Worm (Caenorhabditis elegans): ENCODE measurements around the gene kel-1.

ce11 chrII:11710771-11711170 lies 22.0 kb downstream of the kel-1 start:
- TF ChIP-seq him-1 (tag; optimal IDR thresholded peaks at IDR 0.05), result no peak
- TF ChIP-seq W03F9.2 (tag; optimal IDR thresholded peaks at IDR 0.05), result no peak
